Fruit fly (Drosophila melanogaster) Kc167 (cell line): Measurements from ENCODE around the gene vvl.

Experiments used
- h ChIP-seq: fragments of >200 bp; optimal IDR thresholded peaks from 3 replicates; lab custom pipeline; 2018; ENCODE audit warnings: missing external identifiers
- ttk ChIP-seq: sonication (Bioruptor generic); optimal IDR thresholded peaks from 2 replicates; lab custom pipeline; 2017; ENCODE audit warnings: missing external identifiers

- TF ChIP-seq h (lab: Kevin White, UChicago) (no peak), ttk (lab: Kevin White, UChicago) (no peak)
Measured at dm6 chr3L:6831686-6832085, 41.7 kb downstream of the vvl start.
